Worm (Caenorhabditis elegans): ENCODE data around the gene F30H5.3.

DNA sequence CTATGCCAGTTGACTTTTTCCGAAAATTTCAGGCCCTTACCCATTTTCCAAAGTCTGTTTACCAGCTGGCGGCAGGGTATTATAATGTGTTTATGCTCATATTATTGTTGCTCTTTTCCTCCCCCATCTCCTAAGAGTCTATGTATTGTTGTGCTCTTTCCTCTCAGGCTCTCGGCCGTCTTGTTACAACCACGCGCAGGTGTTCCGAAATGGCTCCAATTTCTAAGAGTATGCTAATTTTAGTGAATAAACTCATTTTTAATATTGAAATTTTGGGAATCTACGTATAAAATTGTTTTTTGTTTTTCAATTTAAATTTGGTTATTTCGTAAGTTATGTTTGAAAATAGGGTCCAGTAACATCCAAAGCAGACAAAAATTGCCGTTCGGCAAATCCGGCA, 46.1 kb upstream of the F30H5.3 start:
- TF ChIP-seq nhr-12 (tag; optimal IDR thresholded peaks at IDR 0.05): no peak
- TF ChIP-seq snpc-4 (tag; optimal IDR thresholded peaks at IDR 0.05): no peak
- no peak for TF ChIP-seq aly-2 (tag; optimal IDR thresholded peaks at IDR 0.05)
- TF ChIP-seq R02D3.7 (tag; optimal IDR thresholded peaks at IDR 0.05): no peak
- no peak for TF ChIP-seq elt-1 (tag; optimal IDR thresholded peaks at IDR 0.05)
- no peak for TF ChIP-seq ama-1 (optimal IDR thresholded peaks at IDR 0.05)
- TF ChIP-seq nfya-1 (tag; optimal IDR thresholded peaks at IDR 0.05; ENCODE audit: insufficient read depth): no peak
- no peak for TF ChIP-seq fkh-2 (tag; optimal IDR thresholded peaks at IDR 0.05)
- TF ChIP-seq skn-1 (tag; optimal IDR thresholded peaks at IDR 0.05): no peak
- TF ChIP-seq mml-1 (tag; optimal IDR thresholded peaks at IDR 0.05): no peak
- no peak for TF ChIP-seq nhr-237 (tag; optimal IDR thresholded peaks at IDR 0.05)
- no peak for TF ChIP-seq unc-62 (GFP tag; optimal IDR thresholded peaks at IDR 0.05)
